Worm (Caenorhabditis elegans) whole organism, L3 larva: ENCODE results near the gene C26B9.5.

Experiments used
- ceh-82 ChIP-seq: fragments of 150-350 bp; optimal IDR thresholded peaks from 2 replicates; lab custom pipeline; 2014; ENCODE audit warnings: missing biosample characterization, missing genetic modification characterization
- daf-12 ChIP-seq: fragments of 150-350 bp; optimal IDR thresholded peaks from 2 replicates; lab custom pipeline; 2014; ENCODE audit warnings: missing biosample characterization, missing genetic modification reagents, missing genetic modification characterization
- elt-1 ChIP-seq: fragments of 150-350 bp; optimal IDR thresholded peaks from 2 replicates; lab custom pipeline; 2014; ENCODE audit warnings: missing biosample characterization, missing genetic modification characterization
- eor-1 ChIP-seq, 2 experiments: fragments of 150-350 bp; optimal IDR thresholded peaks; 2 replicates each; lab custom pipeline; 2014 to 2018; ENCODE audit warnings: missing biosample characterization in 2 of 2, missing genetic modification characterization in 2 of 2
- jun-1 ChIP-seq: fragments of 150-350 bp; optimal IDR thresholded peaks from 2 replicates; lab custom pipeline; 2014; ENCODE audit warnings: missing biosample characterization, missing genetic modification reagents, missing genetic modification characterization
- nhr-11 ChIP-seq: fragments of 150-350 bp; optimal IDR thresholded peaks from 2 replicates; lab custom pipeline; 2014; ENCODE audit warnings: missing biosample characterization, missing genetic modification characterization
- nhr-12 ChIP-seq: fragments of 150-350 bp; optimal IDR thresholded peaks from 2 replicates; lab custom pipeline; 2014; ENCODE audit warnings: missing biosample characterization, missing genetic modification characterization
- nhr-237 ChIP-seq: fragments of 150-350 bp; optimal IDR thresholded peaks from 2 replicates; lab custom pipeline; 2014; ENCODE audit warnings: missing biosample characterization, missing genetic modification characterization
- nhr-76 ChIP-seq: fragments of 150-350 bp; sonication (generic microtip); optimal IDR thresholded peaks from 5 replicates; lab custom pipeline; 2014; ENCODE audit warnings: missing biosample characterization, missing genetic modification characterization
- pha-4 ChIP-seq: fragments of 150-350 bp; optimal IDR thresholded peaks from 2 replicates; lab custom pipeline; 2014; ENCODE audit warnings: missing biosample characterization, missing genetic modification reagents, missing genetic modification characterization
- snpc-4 ChIP-seq: fragments of 150-350 bp; optimal IDR thresholded peaks from 2 replicates; lab custom pipeline; 2014; ENCODE audit warnings: missing biosample characterization, missing genetic modification characterization
- tbx-2 ChIP-seq: sonication (generic microtip); optimal IDR thresholded peaks from 2 replicates; lab custom pipeline; 2016; ENCODE audit warnings: mild to moderate bottlenecking, missing genetic modification characterization, missing compliant biosample characterization
- unc-62 ChIP-seq: fragments of 150-350 bp; sonication (generic microtip); optimal IDR thresholded peaks from 4 replicates; lab custom pipeline; 2014; ENCODE audit warnings: missing biosample characterization, missing genetic modification reagents, missing genetic modification characterization

DNA sequence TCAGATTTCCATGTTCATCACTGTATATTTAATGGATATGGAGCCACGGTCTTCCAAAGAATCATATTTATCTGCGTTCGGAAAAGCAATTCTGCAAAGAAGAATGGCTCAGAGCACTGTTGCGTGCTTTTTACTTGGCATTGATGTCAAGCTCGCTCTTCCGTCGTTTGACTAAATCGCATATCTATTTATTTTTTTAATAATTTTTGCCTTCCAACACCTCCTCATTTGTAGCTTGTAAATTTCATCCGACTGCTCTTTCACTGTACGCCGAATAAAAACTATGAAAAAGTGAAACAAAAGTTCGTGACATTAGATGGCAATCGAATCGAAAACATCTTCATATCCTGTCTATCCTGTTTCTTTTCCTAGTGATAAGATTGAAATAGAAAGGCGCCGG, 10.6 kb downstream of the C26B9.5 start, which contains the start of gene C26B9.2:
- TF ChIP-seq ceh-82 (tag; lab: Kevin White, UChicago) (no peak), nhr-237 (tag; lab: Kevin White, UChicago) (no peak), nhr-76 (tag; lab: Kevin White, UChicago) (no peak), unc-62 (GFP tag; lab: Kevin White, UChicago) (no peak), jun-1 (no peak), pha-4 (no peak), nhr-11 (tag; lab: Kevin White, UChicago) (no peak), daf-12 (tag; lab: Kevin White, UChicago) (no peak), elt-1 (tag; lab: Kevin White, UChicago) (no peak), nhr-12 (tag; lab: Kevin White, UChicago) (no peak), eor-1 (tag; optimal IDR thresholded peaks at IDR 0.05; lab: Kevin White, UChicago) (no peak), snpc-4 (tag; lab: Kevin White, UChicago) (no peak), tbx-2 (tag; lab: Kevin White, UChicago) (no peak)
